Worm (Caenorhabditis elegans): ENCODE data around the gene kmo-1.
A peak's percentile ranks its signal among the peaks of the same experiment; 100 is the strongest.
"Not testable (repeated sequence)": the region's sequence is repeated elsewhere in the genome, so short reads cannot be mapped to it uniquely, and the experiment has no call there.

Gene kmo-1

DNA sequence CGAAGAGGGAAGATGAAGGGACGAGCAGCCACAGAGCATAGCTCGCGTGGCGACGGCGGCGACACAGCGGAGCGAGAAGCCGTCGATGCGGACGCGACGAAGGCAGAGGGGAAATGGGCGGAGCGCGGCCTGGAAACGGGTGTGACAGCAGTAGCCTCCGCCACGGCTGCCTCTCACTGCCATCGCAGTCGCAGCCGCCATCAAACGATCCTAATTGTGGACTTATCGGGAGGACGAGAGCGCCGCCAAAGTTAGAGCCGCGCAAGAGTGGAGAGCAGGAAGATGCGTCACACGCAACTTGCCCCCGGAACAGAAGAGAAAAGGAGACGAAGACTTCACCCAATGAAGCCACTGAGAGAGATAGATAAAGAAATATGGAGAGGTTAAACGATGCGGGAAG, 46.0 kb downstream of the kmo-1 start (continued):
- TF ChIP-seq pax-3 (tag; optimal IDR thresholded peaks at IDR 0.05): no peak
- no peak for TF ChIP-seq efl-3 (GFP tag; optimal IDR thresholded peaks at IDR 0.05)
- no peak for TF ChIP-seq tlp-1 (tag; optimal IDR thresholded peaks at IDR 0.05)
- TF ChIP-seq mab-9 (GFP tag; IDR thresholded peaks at IDR 0.05): no peak
- no peak for TF ChIP-seq C04F5.9 (tag; optimal IDR thresholded peaks at IDR 0.05)
- TF ChIP-seq fkh-8 (tag; optimal IDR thresholded peaks at IDR 0.05): peak; percentile 70

- no peak for TF ChIP-seq grh-1 (GFP tag; IDR thresholded peaks at IDR 0.05)
- no peak for TF ChIP-seq rnt-1 (tag; optimal IDR thresholded peaks at IDR 0.05)
- TF ChIP-seq dsc-1 (tag; optimal IDR thresholded peaks at IDR 0.05): no peak
- no peak for TF ChIP-seq unc-30 (tag; optimal IDR thresholded peaks at IDR 0.05)
- no peak for TF ChIP-seq F16B12.6 (tag; optimal IDR thresholded peaks at IDR 0.05)
- no peak for TF ChIP-seq efl-1 (optimal IDR thresholded peaks at IDR 0.05)
- TF ChIP-seq efl-1 (GFP tag; optimal IDR thresholded peaks at IDR 0.05 in 1 of 2): no peak
- no peak for TF ChIP-seq pag-3 (tag; optimal IDR thresholded peaks at IDR 0.05; ENCODE audit: borderline replicate concordance, insufficient read depth)
- TF ChIP-seq sptf-1 (tag; optimal IDR thresholded peaks at IDR 0.05): no peak
- TF ChIP-seq nhr-28 (tag; optimal IDR thresholded peaks at IDR 0.05): no peak
- no peak for TF ChIP-seq nhr-20 (tag; optimal IDR thresholded peaks at IDR 0.05)
- no peak for TF ChIP-seq elt-3 (tag; optimal IDR thresholded peaks at IDR 0.05)
- TF ChIP-seq nhr-47 (tag; optimal IDR thresholded peaks at IDR 0.05): no peak
- TF ChIP-seq sup-37 (GFP tag; optimal IDR thresholded peaks at IDR 0.05): no peak
- no peak for TF ChIP-seq hlh-17 (GFP tag; optimal IDR thresholded peaks at IDR 0.05; ENCODE audit: borderline replicate concordance)
- no peak for TF ChIP-seq mdl-1 (tag; optimal IDR thresholded peaks at IDR 0.05)
- no peak for TF ChIP-seq lin-14 (GFP tag; optimal IDR thresholded peaks at IDR 0.05)
- TF ChIP-seq fkh-4 (tag; optimal IDR thresholded peaks at IDR 0.05; ENCODE audit: borderline replicate concordance): no peak
These were observed 49.4 kb downstream of the kmo-1 start for ce11 chrV:12020940-12021339.

ce11 chrV:12020026-12020425, 50.3 kb downstream of the kmo-1 start, which contains the start of gene F10C2.3:
TSS of gene F10C2.3 (plus strand) at chrV:12020326.
- not testable (repeated sequence) for TF ChIP-seq aha-1 (tag; optimal IDR thresholded peaks at IDR 0.05); ztf-4 (tag; optimal IDR thresholded peaks at IDR 0.05); snu-23 (GFP tag; optimal IDR thresholded peaks at IDR 0.05)

Data from whole organism, L1 larva.